Worm (Caenorhabditis elegans) whole organism, midembryonic: ENCODE data around the gene mpst-3.
"Not testable (repeated sequence)": the region's sequence is repeated elsewhere in the genome, so short reads cannot be mapped to it uniquely, and the experiment has no call there.

Experiments used
- flt-1 ChIP-seq: fragments of 200-800 bp; sonication (Bioruptor generic); IDR thresholded peaks from 2 replicates; pipeline ENCODE4 v1.3.6; 2022; ENCODE audit warnings: missing genetic modification characterization, missing compliant biosample characterization
- klf-2 ChIP-seq: fragments of 200-800 bp; sonication (Bioruptor generic); conservative IDR thresholded peaks from 2 replicates; pipeline ENCODE4 v1.3.6; 2022; ENCODE audit warnings: missing genetic modification reagents, missing genetic modification characterization, missing compliant biosample characterization
- ztf-23 ChIP-seq: fragments of 200-800 bp; sonication (Bioruptor generic); IDR thresholded peaks from 2 replicates; pipeline ENCODE4 v1.3.6; 2022; ENCODE audit warnings: missing genetic modification reagents, missing genetic modification characterization, missing compliant biosample characterization
- ztf-29 ChIP-seq: fragments of 200-800 bp; sonication (Bioruptor generic); IDR thresholded peaks from 2 replicates; pipeline ENCODE4 v1.3.6; 2022; ENCODE audit warnings: missing genetic modification reagents, missing genetic modification characterization, missing compliant biosample characterization

- TF ChIP-seq ztf-23 (GFP tag; lab: Robert Waterston, UW); flt-1; ztf-29; klf-2 (GFP tag; lab: Robert Waterston, UW): not testable (repeated sequence)
Observed at ce11 chrV:14876724-14877123, 18.7 kb upstream of the mpst-3 start, which contains the start of gene ZC412.10.
